Fruit fly (Drosophila melanogaster) whole organism: ENCODE data around the gene if.

Experiments used
- CG8478 ChIP-seq: fragments of >200 bp; optimal IDR thresholded peaks from 2 replicates; lab custom pipeline; 2018; ENCODE audit warnings: inconsistent platforms
- Dll ChIP-seq: fragments of >200 bp; optimal IDR thresholded peaks from 2 replicates; lab custom pipeline; 2017
- pan ChIP-seq: fragments of >200 bp; optimal IDR thresholded peaks from 2 replicates; lab custom pipeline; 2017
- psq ChIP-seq: fragments of >200 bp; optimal IDR thresholded peaks from 2 replicates; lab custom pipeline; 2017
- usp ChIP-seq: fragments of >200 bp; optimal IDR thresholded peaks from 2 replicates; lab custom pipeline; 2017; ENCODE audit warnings: missing biosample characterization, missing genetic modification characterization, mixed read lengths

DNA sequence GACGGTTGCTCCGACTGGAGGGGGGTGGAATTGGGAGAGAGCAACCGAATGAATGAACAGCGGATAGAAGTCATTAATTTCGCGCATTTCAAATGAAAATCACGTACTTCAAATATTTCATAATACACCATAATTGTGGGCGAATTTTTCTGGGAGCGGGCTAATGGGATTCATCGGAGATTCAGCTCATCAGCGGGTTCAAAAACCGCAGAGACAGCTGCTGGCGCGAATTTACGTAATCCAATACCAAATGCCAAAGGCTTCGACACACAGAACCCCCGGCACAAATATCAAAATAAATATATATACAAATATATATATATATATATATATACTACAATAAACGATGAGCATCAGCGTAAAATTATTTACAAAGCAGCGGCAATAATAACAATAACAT, 66.6 kb downstream of the if start:
- no peak for TF ChIP-seq pan (lab: Kevin White, UChicago)
- TF ChIP-seq CG8478 (lab: Kevin White, UChicago), result no peak
- no peak for TF ChIP-seq usp (GFP tag; lab: Kevin White, UChicago)
- no peak for TF ChIP-seq psq (lab: Kevin White, UChicago)
- TF ChIP-seq Dll (lab: Kevin White, UChicago), result no peak
